Worm (Caenorhabditis elegans) whole organism, young adult: ENCODE results near the gene gsp-1.

Experiments used
- B0035.1 ChIP-seq: sonication (generic microtip); optimal IDR thresholded peaks from 2 replicates; lab custom pipeline; 2016; ENCODE audit warnings: missing genetic modification characterization, mild to moderate bottlenecking, missing compliant biosample characterization, missing genotype, missing genetic modification reagents
- B0336.3 ChIP-seq: fragments of 200-800 bp; sonication (Bioruptor generic); IDR thresholded peaks from 2 replicates; pipeline ENCODE4 v1.3.6; 2022; ENCODE audit warnings: missing genetic modification characterization, missing compliant biosample characterization
- D2030.7 ChIP-seq: fragments of 200-800 bp; sonication (Bioruptor generic); IDR thresholded peaks from 2 replicates; pipeline ENCODE4 v1.3.6; 2022; ENCODE audit warnings: missing genetic modification reagents, missing genetic modification characterization, missing compliant biosample characterization
- F10E7.11 ChIP-seq: sonication (generic microtip); optimal IDR thresholded peaks from 2 replicates; lab custom pipeline; 2017; ENCODE audit warnings: mild to moderate bottlenecking, missing genetic modification characterization, moderate library complexity, missing compliant biosample characterization
- F52B5.7 ChIP-seq: sonication (generic microtip); optimal IDR thresholded peaks from 2 replicates; lab custom pipeline; 2016; ENCODE audit warnings: mild to moderate bottlenecking, missing genetic modification characterization, missing compliant biosample characterization
- F57A8.1 ChIP-seq: fragments of 200-800 bp; sonication (Bioruptor generic); optimal IDR thresholded peaks from 2 replicates; lab custom pipeline; 2018; ENCODE audit warnings: mild to moderate bottlenecking, missing genetic modification characterization, moderate library complexity, missing compliant biosample characterization
- F57C9.4 ChIP-seq: sonication (generic microtip); optimal IDR thresholded peaks from 2 replicates; lab custom pipeline; 2017; ENCODE audit warnings: mild to moderate bottlenecking, missing genetic modification characterization, missing compliant biosample characterization
- T26A5.8 ChIP-seq: sonication (generic microtip); optimal IDR thresholded peaks from 2 replicates; lab custom pipeline; 2016; ENCODE audit warnings: missing genetic modification characterization, missing compliant biosample characterization
- Y67H2A.10 ChIP-seq: fragments of 200-800 bp; sonication (Bioruptor generic); conservative IDR thresholded peaks from 2 replicates; pipeline ENCODE4 v1.3.6; 2022; ENCODE audit warnings: missing genetic modification reagents, missing genetic modification characterization, missing compliant biosample characterization
- ZK185.1 ChIP-seq: sonication (generic microtip); optimal IDR thresholded peaks from 2 replicates; lab custom pipeline; 2016; ENCODE audit warnings: mild to moderate bottlenecking, missing genetic modification characterization, missing compliant biosample characterization; ENCODE audit not compliant: poor library complexity, severe bottlenecking
- aptf-3 ChIP-seq: fragments of 200-800 bp; sonication (Bioruptor generic); IDR thresholded peaks from 2 replicates; pipeline ENCODE4 v1.3.6; 2022; ENCODE audit warnings: missing genetic modification characterization, missing compliant biosample characterization
- atf-7 ChIP-seq: sonication (generic microtip); optimal IDR thresholded peaks from 2 replicates; lab custom pipeline; 2017; ENCODE audit warnings: mild to moderate bottlenecking, missing genetic modification characterization, missing compliant biosample characterization
- attf-3 ChIP-seq: fragments of 200-800 bp; sonication (Bioruptor generic); conservative IDR thresholded peaks from 2 replicates; pipeline ENCODE4 v1.3.6; 2022; ENCODE audit warnings: missing genetic modification reagents, missing genetic modification characterization, missing compliant biosample characterization
- cebp-1 ChIP-seq, 2 experiments: fragments of 200-800 bp in 1 of 2; sonication (Bioruptor generic) in 1 of 2; sonication (generic microtip) in 1 of 2; IDR thresholded peaks in 1 of 2; optimal IDR thresholded peaks in 1 of 2; 2 replicates each; pipeline versions ENCODE4 v1.3.6 to Lab custom; 2017 to 2022; ENCODE audit warnings: missing compliant biosample characterization in 2 of 2, missing genetic modification characterization in 2 of 2, mild to moderate bottlenecking in 1 of 2, missing genetic modification reagents in 1 of 2, moderate library complexity in 1 of 2
- cebp-2 ChIP-seq: fragments of 200-800 bp; sonication (Bioruptor generic); IDR thresholded peaks from 2 replicates; pipeline ENCODE4 v1.3.6; 2022; ENCODE audit warnings: missing genetic modification characterization, missing compliant biosample characterization
- ceh-40 ChIP-seq: fragments of 200-800 bp; sonication (Bioruptor generic); IDR thresholded peaks from 2 replicates; pipeline ENCODE4 v1.3.6; 2022; ENCODE audit warnings: missing genetic modification characterization, missing compliant biosample characterization
- ceh-58 ChIP-seq: fragments of 200-800 bp; sonication (Bioruptor generic); IDR thresholded peaks from 2 replicates; pipeline ENCODE4 v1.3.6; 2022; ENCODE audit warnings: missing genetic modification characterization, missing compliant biosample characterization
- chd-7 ChIP-seq: sonication (generic microtip); optimal IDR thresholded peaks from 2 replicates; lab custom pipeline; 2016; ENCODE audit warnings: mild to moderate bottlenecking, missing genetic modification characterization, moderate library complexity, missing compliant biosample characterization
- dpff-1 ChIP-seq: sonication (generic microtip); optimal IDR thresholded peaks from 2 replicates; lab custom pipeline; 2017; ENCODE audit warnings: mild to moderate bottlenecking, missing genetic modification characterization, missing compliant biosample characterization
- dpl-1 ChIP-seq: fragments of 150-350 bp; optimal IDR thresholded peaks from 2 replicates; lab custom pipeline; 2014; ENCODE audit warnings: missing biosample characterization, missing genetic modification reagents, missing genetic modification characterization
- hlh-26 ChIP-seq: fragments of 200-800 bp; sonication (Bioruptor generic); conservative IDR thresholded peaks from 2 replicates; pipeline ENCODE4 v1.3.6; 2022; ENCODE audit warnings: missing genetic modification reagents, missing genetic modification characterization, missing compliant biosample characterization
- hmg-1.2 ChIP-seq: fragments of 200-800 bp; sonication (Bioruptor generic); IDR thresholded peaks from 2 replicates; pipeline ENCODE4 v1.3.6; 2022; ENCODE audit warnings: missing genetic modification reagents, missing genetic modification characterization, missing compliant biosample characterization
- lag-1 ChIP-seq: fragments of 200-800 bp; sonication (Bioruptor generic); IDR thresholded peaks from 2 replicates; pipeline ENCODE4 v1.3.6; 2022; ENCODE audit warnings: missing genetic modification reagents, missing genetic modification characterization, missing compliant biosample characterization
- let-607 ChIP-seq, 2 experiments: fragments of 200-800 bp in 1 of 2; sonication (Bioruptor generic) in 1 of 2; sonication (generic microtip) in 1 of 2; optimal IDR thresholded peaks; 2 replicates each; lab custom pipeline; 2016 to 2018; ENCODE audit warnings: mild to moderate bottlenecking in 2 of 2, missing compliant biosample characterization in 2 of 2, missing genetic modification characterization in 2 of 2, moderate library complexity in 2 of 2, missing genotype in 1 of 2
- lin-40 ChIP-seq: sonication (generic microtip); optimal IDR thresholded peaks from 2 replicates; lab custom pipeline; 2016; ENCODE audit warnings: missing genetic modification characterization, mild to moderate bottlenecking, missing compliant biosample characterization, missing genotype, missing genetic modification reagents
- lin-54 ChIP-seq: fragments of 200-800 bp; sonication (Bioruptor generic); optimal IDR thresholded peaks from 2 replicates; lab custom pipeline; 2018; ENCODE audit warnings: mild to moderate bottlenecking, missing genetic modification characterization, missing compliant biosample characterization
- lsl-1 ChIP-seq: fragments of 200-800 bp; sonication (Bioruptor generic); optimal IDR thresholded peaks from 2 replicates; lab custom pipeline; 2018; ENCODE audit warnings: mild to moderate bottlenecking, missing genetic modification characterization, moderate library complexity, missing compliant biosample characterization
- madf-8 ChIP-seq: fragments of 200-800 bp; sonication (Bioruptor generic); conservative IDR thresholded peaks from 2 replicates; pipeline ENCODE4 v1.3.6; 2022; ENCODE audit warnings: missing genetic modification reagents, missing genetic modification characterization, missing compliant biosample characterization
- mcd-1 ChIP-seq: fragments of 200-800 bp; sonication (Bioruptor generic); IDR thresholded peaks from 2 replicates; pipeline ENCODE4 v1.3.6; 2022; ENCODE audit warnings: missing genetic modification reagents, missing genetic modification characterization, missing compliant biosample characterization
- nhr-80 ChIP-seq: sonication (generic microtip); optimal IDR thresholded peaks from 2 replicates; lab custom pipeline; 2016; ENCODE audit warnings: missing genetic modification characterization, missing compliant biosample characterization
- rcor-1 ChIP-seq: fragments of 200-800 bp; sonication (Bioruptor generic); IDR thresholded peaks from 2 replicates; pipeline ENCODE4 v1.3.6; 2022; ENCODE audit warnings: missing genetic modification reagents, missing genetic modification characterization, missing compliant biosample characterization
- somi-1 ChIP-seq: fragments of 200-800 bp; sonication (Bioruptor generic); optimal IDR thresholded peaks from 2 replicates; lab custom pipeline; 2018; ENCODE audit warnings: mild to moderate bottlenecking, missing genetic modification characterization, missing compliant biosample characterization
- tbx-9 ChIP-seq: sonication (generic microtip); optimal IDR thresholded peaks from 2 replicates; lab custom pipeline; 2016; ENCODE audit warnings: borderline replicate concordance, missing genetic modification characterization, inconsistent platforms, missing compliant biosample characterization
- xnd-1 ChIP-seq: sonication (generic microtip); optimal IDR thresholded peaks from 2 replicates; lab custom pipeline; 2016; ENCODE audit warnings: missing genotype, missing genetic modification reagents, missing genetic modification characterization, missing compliant biosample characterization
- zfh-2 ChIP-seq: fragments of 200-800 bp; sonication (Bioruptor generic); conservative IDR thresholded peaks from 2 replicates; pipeline ENCODE4 v1.3.6; 2022; ENCODE audit warnings: missing genetic modification reagents, missing genetic modification characterization, missing compliant biosample characterization
- zim-3 ChIP-seq: sonication (generic microtip); optimal IDR thresholded peaks from 2 replicates; lab custom pipeline; 2017; ENCODE audit warnings: mild to moderate bottlenecking, missing genetic modification characterization, moderate library complexity, missing compliant biosample characterization
- ztf-18 ChIP-seq: sonication (generic microtip); optimal IDR thresholded peaks from 2 replicates; lab custom pipeline; 2016; ENCODE audit warnings: missing genotype, mild to moderate bottlenecking, missing genetic modification characterization, missing compliant biosample characterization
- ztf-22 ChIP-seq: fragments of 200-800 bp; sonication (Bioruptor generic); optimal IDR thresholded peaks from 2 replicates; lab custom pipeline; 2018; ENCODE audit warnings: mild to moderate bottlenecking, missing genetic modification characterization, moderate library complexity, missing compliant biosample characterization
- ztf-26 ChIP-seq: sonication (generic microtip); optimal IDR thresholded peaks from 2 replicates; lab custom pipeline; 2017; ENCODE audit warnings: missing genetic modification characterization, missing compliant biosample characterization
- ztf-6 ChIP-seq: fragments of 200-800 bp; sonication (Bioruptor generic); IDR thresholded peaks from 2 replicates; pipeline ENCODE4 v1.3.6; 2022; ENCODE audit warnings: missing genetic modification reagents, missing genetic modification characterization, missing compliant biosample characterization

The gsp-1 gene

ce11 chrV:10681117-10681959, 884 bp upstream of the gsp-1 start (continued):
- TF ChIP-seq lin-40: no peak
- no peak for TF ChIP-seq ztf-6 (GFP tag; lab: Robert Waterston, UW)
- TF ChIP-seq D2030.7 (GFP tag; lab: Robert Waterston, UW): no peak
- TF ChIP-seq Y67H2A.10 (GFP tag; lab: Robert Waterston, UW): no peak
- peak; percentile 72 for TF ChIP-seq zfh-2
- no peak for TF ChIP-seq hlh-26 (GFP tag; lab: Robert Waterston, UW)
- peak; percentile 46 for TF ChIP-seq nhr-80 (tag; lab: Kevin White, UChicago)
- no peak for TF ChIP-seq cebp-2 (GFP tag; lab: Robert Waterston, UW)
- no peak for TF ChIP-seq let-607 (tag; optimal IDR thresholded peaks at IDR 0.05; lab: Kevin White, UChicago)
- TF ChIP-seq dpl-1 (GFP tag; lab: Kevin White, UChicago): no peak
- no peak for TF ChIP-seq atf-7 (tag; lab: Kevin White, UChicago)
- no peak for TF ChIP-seq lag-1 (GFP tag; lab: Robert Waterston, UW)
- TF ChIP-seq ceh-40: no peak
- TF ChIP-seq B0035.1 (tag; lab: Kevin White, UChicago): no peak
- no peak for TF ChIP-seq F57C9.4 (tag; lab: Kevin White, UChicago)
- no peak for TF ChIP-seq ztf-18
- peak; percentile 42 for TF ChIP-seq ztf-22
- no peak for TF ChIP-seq dpff-1 (tag; lab: Kevin White, UChicago)
- TF ChIP-seq ZK185.1 (tag; lab: Kevin White, UChicago): no peak
- no peak for TF ChIP-seq aptf-3
- TF ChIP-seq xnd-1 (tag; lab: Kevin White, UChicago): no peak
- TF ChIP-seq somi-1 (GFP tag; lab: Kevin White, UChicago): peak; percentile 29

- no peak for TF ChIP-seq chd-7 (tag; lab: Kevin White, UChicago)
- no peak for TF ChIP-seq T26A5.8 (tag; lab: Kevin White, UChicago)
- TF ChIP-seq lag-1 (GFP tag; lab: Robert Waterston, UW): no peak
- no peak for TF ChIP-seq F52B5.7 (tag; lab: Kevin White, UChicago)
- peak; percentile 90 for TF ChIP-seq hmg-1.2
- TF ChIP-seq mcd-1 (GFP tag; lab: Robert Waterston, UW): no peak
These were observed 1.2 kb downstream of the gsp-1 start for ce11 chrV:10683458-10683857.

- TF ChIP-seq dpff-1 (tag; lab: Kevin White, UChicago) (no peak), F57A8.1 (GFP tag; lab: Kevin White, UChicago) (no peak), madf-8 (GFP tag; lab: Robert Waterston, UW) (no peak), rcor-1 (GFP tag; lab: Robert Waterston, UW) (no peak), ztf-26 (no peak), zim-3 (tag; lab: Kevin White, UChicago) (no peak), cebp-2 (GFP tag; lab: Robert Waterston, UW) (no peak), ztf-6 (GFP tag; lab: Robert Waterston, UW) (no peak), tbx-9 (no peak), ceh-58 (GFP tag; lab: Robert Waterston, UW) (no peak), F10E7.11 (tag; lab: Kevin White, UChicago) (no peak), cebp-1 (GFP tag; IDR thresholded peaks at IDR 0.05; lab: Robert Waterston, UW) (no peak), cebp-1 (tag; optimal IDR thresholded peaks at IDR 0.05; lab: Kevin White, UChicago) (no peak), lsl-1 (no peak), B0336.3 (no peak), D2030.7 (GFP tag; lab: Robert Waterston, UW) (no peak), let-607 (tag; optimal IDR thresholded peaks at IDR 0.05; lab: Kevin White, UChicago) (no peak), attf-3 (GFP tag; lab: Robert Waterston, UW) (no peak), lin-54 (no peak), ztf-18 (no peak)
- TF ChIP-seq, all 124 proteins: peak for 0
These were observed 2.5 kb downstream of the gsp-1 start for ce11 chrV:10684748-10685147.
